Worm (Caenorhabditis elegans) whole organism, dauer: ENCODE measurements around the gene swd-2.2.

Experiments
- unc-62 ChIP-seq: sonication (generic microtip); optimal IDR thresholded peaks from 2 replicates; lab custom pipeline; 2017; ENCODE audit warnings: missing biosample characterization, missing genetic modification reagents, missing genetic modification characterization

The swd-2.2 gene

ce11 chrIV:7774206-7774605 is at the start of gene swd-2.2, which contains the start of gene hcf-1:
TSS of gene swd-2.2 (plus strand) at chrIV:7774411.
TSS of gene hcf-1 (minus strand) at chrIV:7774275.
- TF ChIP-seq unc-62 (GFP tag; lab: Kevin White, UChicago): no peak

- no peak for TF ChIP-seq unc-62 (GFP tag; lab: Kevin White, UChicago)
These were observed 49.3 kb upstream of the swd-2.2 start for ce11 chrIV:7724912-7725311.

ce11 chrIV:7726325-7726724 is 47.9 kb upstream of the swd-2.2 start, which contains the start of gene C50F7.5:
TSS of gene C50F7.5 (plus strand) at chrIV:7726719.
- TF ChIP-seq unc-62 (GFP tag; lab: Kevin White, UChicago): no peak

- TF ChIP-seq unc-62 (GFP tag; lab: Kevin White, UChicago): no peak
These were observed 47.0 kb upstream of the swd-2.2 start for ce11 chrIV:7727258-7727657.

- TF ChIP-seq unc-62 (GFP tag; lab: Kevin White, UChicago): no peak
These were observed 45.7 kb upstream of the swd-2.2 start, which contains the start of gene sucg-1 for ce11 chrIV:7728402-7728963. TSS of gene sucg-1 (plus strand) at chrIV:7728913.

- no peak for TF ChIP-seq unc-62 (GFP tag; lab: Kevin White, UChicago)
These were observed 42.3 kb upstream of the swd-2.2 start, which contains the start of the genes C50F7.9 and C50F7.3 for ce11 chrIV:7731960-7732359. TSS of gene C50F7.9 (minus strand) at chrIV:7732060. TSS of gene C50F7.3 (plus strand) at chrIV:7732329.

- TF ChIP-seq unc-62 (GFP tag; lab: Kevin White, UChicago): no peak
These were observed 40.0 kb upstream of the swd-2.2 start for ce11 chrIV:7734173-7734572.

- TF ChIP-seq unc-62 (GFP tag; lab: Kevin White, UChicago): no peak
These were observed 39.6 kb upstream of the swd-2.2 start, which contains the start of gene clx-1 for ce11 chrIV:7734619-7735018. TSS of gene clx-1 (plus strand) at chrIV:7734648.

ce11 chrIV:7736616-7737015 is 37.6 kb upstream of the swd-2.2 start:
- no peak for TF ChIP-seq unc-62 (GFP tag; lab: Kevin White, UChicago)

ce11 chrIV:7743539-7743938 is 30.7 kb upstream of the swd-2.2 start, which contains the start of gene npr-35:
TSS of gene npr-35 (plus strand) at chrIV:7743839.
- TF ChIP-seq unc-62 (GFP tag; lab: Kevin White, UChicago): no peak

- TF ChIP-seq unc-62 (GFP tag; lab: Kevin White, UChicago): no peak
These were observed 26.4 kb upstream of the swd-2.2 start, which contains the start of gene klo-1 for ce11 chrIV:7747838-7748237. TSS of gene klo-1 (minus strand) at chrIV:7748225.

- no peak for TF ChIP-seq unc-62 (GFP tag; lab: Kevin White, UChicago)
These were observed 21.1 kb upstream of the swd-2.2 start, which contains the start of gene col-14 for ce11 chrIV:7753108-7753507. TSS of gene col-14 (plus strand) at chrIV:7753408.

ce11 chrIV:7754114-7754513 is 20.1 kb upstream of the swd-2.2 start:
- no peak for TF ChIP-seq unc-62 (GFP tag; lab: Kevin White, UChicago)

- no peak for TF ChIP-seq unc-62 (GFP tag; lab: Kevin White, UChicago)
These were observed 17.0 kb upstream of the swd-2.2 start, which contains the start of gene C46A5.4 for ce11 chrIV:7757245-7757644. TSS of gene C46A5.4 (minus strand) at chrIV:7757345.

- no peak for TF ChIP-seq unc-62 (GFP tag; lab: Kevin White, UChicago)
These were observed 14.7 kb upstream of the swd-2.2 start, which contains the start of gene dsb-3 for ce11 chrIV:7759527-7759926. TSS of gene dsb-3 (minus strand) at chrIV:7759627.

ce11 chrIV:7760117-7760516 is 14.1 kb upstream of the swd-2.2 start, which contains the start of gene del-7:
TSS of gene del-7 (plus strand) at chrIV:7760417.
- TF ChIP-seq unc-62 (GFP tag; lab: Kevin White, UChicago): no peak

- TF ChIP-seq unc-62 (GFP tag; lab: Kevin White, UChicago): no peak
These were observed 10.5 kb upstream of the swd-2.2 start, which contains the start of the genes C46A5.6 and C46A5.1 for ce11 chrIV:7763748-7764147. TSS of gene C46A5.6 (minus strand) at chrIV:7763848. TSS of gene C46A5.1 (plus strand) at chrIV:7763931.
